Fruit fly (Drosophila melanogaster) whole organism, larva: ENCODE data around the gene Lsd-2.

Experiments
- noc ChIP-seq: fragments of 200-800 bp; sonication (Bioruptor generic); optimal IDR thresholded peaks from 3 replicates; lab custom pipeline; 2019; ENCODE audit warnings: missing biosample characterization, mild to moderate bottlenecking, missing genetic modification characterization, moderate library complexity

Lsd-2 gene

DNA sequence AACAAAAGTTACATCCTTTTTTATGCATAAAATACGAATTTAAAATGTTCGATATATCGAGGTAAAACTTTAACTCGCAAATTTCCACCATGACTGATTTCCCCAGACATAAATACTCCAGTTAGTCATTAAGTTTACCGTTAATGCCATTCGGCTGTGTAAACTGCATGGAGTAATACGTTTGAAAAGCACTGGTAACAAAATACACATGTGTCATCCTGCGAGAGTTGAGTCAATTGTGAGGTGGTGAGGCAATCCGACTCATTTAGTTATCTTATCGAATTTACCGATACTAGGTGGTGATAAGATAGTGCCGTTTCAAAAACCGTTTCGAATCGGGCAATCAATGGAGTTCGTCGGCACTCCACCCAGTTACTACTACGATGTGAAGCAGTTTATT lies 30.4 kb downstream of the Lsd-2 start:
- TF ChIP-seq noc, result no peak

- peak; percentile 63 for TF ChIP-seq noc
These were observed 32.3 kb downstream of the Lsd-2 start, which contains the start of gene CG5541 for dm6 chrX:15043700-15044225. Gene CG5541, plus strand, starts transcription at chrX:15044123.

DNA sequence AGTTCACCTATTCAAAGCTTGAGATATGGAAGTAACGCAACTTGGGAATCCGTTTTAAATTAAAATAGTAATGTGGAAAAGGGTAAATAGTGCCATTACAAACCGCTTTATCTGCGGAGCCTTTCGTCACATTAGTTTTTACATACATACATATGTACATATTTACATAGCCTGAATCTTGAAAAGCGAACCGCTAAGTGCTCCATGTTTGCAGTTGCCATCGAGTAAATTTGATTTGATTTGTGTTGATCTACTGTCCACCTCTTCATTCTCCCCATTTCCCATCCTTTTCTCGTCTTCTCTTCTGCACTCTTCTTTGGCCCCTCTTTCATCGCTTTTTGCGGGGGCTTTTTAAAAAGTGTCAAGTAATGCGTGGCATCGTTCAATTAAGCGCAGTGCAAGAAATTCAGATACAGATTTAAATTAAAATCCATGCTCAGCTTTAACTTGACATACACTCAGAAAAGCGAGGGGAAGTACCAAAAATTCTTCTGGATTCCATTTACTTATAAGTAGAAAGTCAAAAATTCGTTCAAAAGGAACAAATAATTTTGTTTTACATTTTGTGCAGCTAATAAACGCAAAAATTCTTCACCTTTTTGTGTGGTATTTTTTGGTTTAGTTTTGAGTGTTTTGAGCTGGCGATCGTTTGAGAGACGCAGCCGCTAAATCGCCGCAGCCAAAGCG lies 32.9 kb downstream of the Lsd-2 start:
- no peak for TF ChIP-seq noc

- TF ChIP-seq noc, result no peak
These were observed 33.5 kb downstream of the Lsd-2 start for dm6 chrX:15042499-15042898.

DNA sequence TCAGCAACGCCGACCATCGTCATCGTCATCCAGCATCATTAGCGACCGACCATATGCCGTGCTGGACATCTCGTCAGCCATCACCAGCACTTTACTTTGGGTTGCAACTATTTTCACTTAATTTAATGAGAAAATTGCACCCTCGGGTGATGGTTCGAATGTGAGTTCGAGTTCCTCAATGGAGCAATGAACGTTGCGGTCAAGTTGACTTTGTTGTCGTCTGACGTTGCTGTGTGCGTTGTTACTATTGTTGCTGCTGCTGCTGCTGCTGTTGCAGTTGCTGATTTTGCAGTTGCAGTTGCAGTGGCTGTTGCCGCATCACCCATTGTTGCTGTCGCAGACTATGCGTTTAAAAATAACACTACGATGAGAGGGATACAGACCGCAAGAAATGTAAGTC lies 46.2 kb downstream of the Lsd-2 start:
- no peak for TF ChIP-seq noc

DNA sequence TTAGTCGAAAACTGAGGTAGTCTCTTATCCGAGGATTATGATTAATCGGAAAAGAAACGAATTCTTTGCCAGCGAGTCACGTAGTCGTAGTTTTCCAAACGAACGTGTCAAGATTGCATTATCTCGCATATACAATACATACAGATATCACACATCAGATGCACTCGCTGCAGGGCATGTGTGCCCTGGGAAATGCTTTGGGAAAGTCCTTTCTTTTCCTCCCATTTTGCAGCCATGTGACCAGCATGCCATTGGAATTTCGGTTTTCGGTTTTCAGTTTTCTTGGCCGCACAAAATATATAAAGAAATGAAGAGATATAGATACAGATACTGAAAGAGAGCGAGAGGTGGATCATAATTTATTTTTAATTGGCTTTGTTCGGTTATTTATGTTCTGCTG lies 47.9 kb downstream of the Lsd-2 start:
- no peak for TF ChIP-seq noc

dm6 chrX:15026897-15027296 lies 49.1 kb downstream of the Lsd-2 start:
- TF ChIP-seq noc, result no peak

DNA sequence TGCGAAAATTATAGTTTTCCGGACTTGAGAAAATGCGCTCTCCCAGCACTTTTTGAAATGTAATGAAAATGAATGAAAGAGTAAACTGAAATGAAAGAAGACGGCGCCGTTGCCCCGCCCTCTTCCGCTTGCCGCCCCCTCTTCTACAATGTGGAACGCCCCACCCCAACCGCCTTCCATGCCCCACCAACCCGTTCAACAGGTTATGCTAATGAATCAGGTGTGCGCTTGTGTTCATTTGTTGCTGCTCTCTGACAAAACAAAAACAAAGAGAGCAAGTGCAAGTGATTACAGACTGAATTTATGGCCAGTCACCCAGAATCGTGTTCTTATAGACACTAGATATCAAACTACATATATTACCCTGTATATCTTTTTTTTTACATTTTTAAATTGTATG lies 50.3 kb downstream of the Lsd-2 start:
- no peak for TF ChIP-seq noc

dm6 chrX:15024728-15025127 lies 51.3 kb downstream of the Lsd-2 start:
- no peak for TF ChIP-seq noc

dm6 chrX:15023826-15024545 lies 52.0 kb downstream of the Lsd-2 start, which contains the start of gene be:
Gene be, plus strand, starts transcription at chrX:15024436.
- peak; percentile 87 for TF ChIP-seq noc

DNA sequence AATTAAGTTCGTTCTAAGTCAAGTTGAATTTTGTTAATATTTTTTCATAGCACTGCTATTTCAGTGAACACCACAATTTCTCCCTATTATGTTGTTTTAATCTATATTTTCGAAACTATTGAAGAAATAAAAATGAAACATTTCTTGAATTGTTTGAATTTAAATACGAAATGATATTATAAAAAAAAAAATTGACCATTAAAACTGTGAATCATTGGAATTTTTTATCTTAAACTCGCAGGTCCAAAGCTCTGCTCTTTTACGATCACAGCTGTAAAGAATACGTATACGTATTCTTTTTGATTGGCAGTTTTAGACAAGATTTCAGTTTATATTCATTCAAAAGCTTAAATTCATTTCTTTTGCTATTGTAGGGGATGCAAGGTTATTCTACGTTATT lies 52.6 kb downstream of the Lsd-2 start:
- no peak for TF ChIP-seq noc

DNA sequence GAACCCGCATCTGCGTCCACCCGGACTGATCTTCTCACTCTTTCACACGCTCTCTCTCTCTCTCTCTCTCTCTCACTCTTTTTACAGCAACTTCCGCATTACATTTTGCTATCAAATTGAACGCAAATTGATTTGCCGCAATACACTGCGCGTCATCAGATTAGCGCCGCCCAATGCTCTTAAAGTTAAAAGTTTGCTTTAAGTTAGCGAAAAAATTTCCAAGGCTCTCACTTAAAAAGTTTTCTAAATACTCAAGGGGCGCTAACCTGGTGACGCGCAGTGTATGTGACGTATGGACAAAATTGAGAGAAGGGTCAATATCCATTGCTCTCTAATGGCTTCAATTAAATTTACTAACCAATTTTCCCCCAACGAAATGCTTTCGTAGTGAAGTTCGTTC lies 53.8 kb downstream of the Lsd-2 start:
- peak; percentile 22 for TF ChIP-seq noc

dm6 chrX:15021021-15021477 lies 55.0 kb downstream of the Lsd-2 start:
- no peak for TF ChIP-seq noc

- TF ChIP-seq noc, result no peak
These were observed 56.6 kb downstream of the Lsd-2 start for dm6 chrX:15019413-15019812.
